Fruit fly (Drosophila melanogaster) Kc167 (cell line): Measurements from ENCODE around the gene Clk.

Experiments used
- Myc ChIP-seq: fragments of >200 bp; optimal IDR thresholded peaks from 2 replicates; lab custom pipeline; 2017; ENCODE audit warnings: missing external identifiers
- Sin3A ChIP-seq: fragments of >200 bp; optimal IDR thresholded peaks from 2 replicates; lab custom pipeline; 2018; ENCODE audit warnings: missing external identifiers
- h ChIP-seq: fragments of >200 bp; optimal IDR thresholded peaks from 3 replicates; lab custom pipeline; 2018; ENCODE audit warnings: missing external identifiers
- psq ChIP-seq: fragments of >200 bp; optimal IDR thresholded peaks from 2 replicates; lab custom pipeline; 2017; ENCODE audit warnings: missing external identifiers
- ttk ChIP-seq: sonication (Bioruptor generic); optimal IDR thresholded peaks from 2 replicates; lab custom pipeline; 2017; ENCODE audit warnings: missing external identifiers

- TF ChIP-seq psq (lab: Kevin White, UChicago) (no peak), Myc (no peak), h (lab: Kevin White, UChicago) (no peak), Sin3A (lab: Kevin White, UChicago) (no peak), ttk (no peak)
Observed at dm6 chr3L:7790224-7790623, 14.8 kb upstream of the Clk start.
